Worm (Caenorhabditis elegans) whole organism, young adult: ENCODE results near the gene srw-79.

Source experiments
- B0035.1 ChIP-seq: sonication (generic microtip); optimal IDR thresholded peaks from 2 replicates; lab custom pipeline; 2016; ENCODE audit warnings: missing genetic modification characterization, mild to moderate bottlenecking, missing compliant biosample characterization, missing genotype, missing genetic modification reagents
- F49E8.2 ChIP-seq: sonication (generic microtip); optimal IDR thresholded peaks from 3 replicates; lab custom pipeline; 2017; ENCODE audit warnings: missing genetic modification characterization, mild to moderate bottlenecking, missing compliant biosample characterization, antibody characterized with exemption, moderate library complexity; ENCODE audit not compliant: insufficient read depth
- F55B11.4 ChIP-seq: sonication (generic microtip); optimal IDR thresholded peaks from 2 replicates; lab custom pipeline; 2016; ENCODE audit warnings: missing compliant biosample characterization, missing genetic modification characterization, borderline replicate concordance; ENCODE audit not compliant: insufficient read depth
- F57C9.4 ChIP-seq: sonication (generic microtip); optimal IDR thresholded peaks from 2 replicates; lab custom pipeline; 2017; ENCODE audit warnings: mild to moderate bottlenecking, missing genetic modification characterization, missing compliant biosample characterization
- Y53F4B.3 ChIP-seq: fragments of 200-800 bp; sonication (Bioruptor generic); IDR thresholded peaks from 2 replicates; pipeline ENCODE4 v1.3.6; 2022; ENCODE audit warnings: missing genetic modification reagents, missing genetic modification characterization, missing compliant biosample characterization
- Y56A3A.18 ChIP-seq: fragments of 200-800 bp; sonication (Bioruptor generic); IDR thresholded peaks from 2 replicates; pipeline ENCODE4 v1.3.6; 2022; ENCODE audit warnings: missing genetic modification reagents, missing genetic modification characterization, missing compliant biosample characterization
- aptf-3 ChIP-seq: fragments of 200-800 bp; sonication (Bioruptor generic); IDR thresholded peaks from 2 replicates; pipeline ENCODE4 v1.3.6; 2022; ENCODE audit warnings: missing genetic modification characterization, missing compliant biosample characterization
- atf-7 ChIP-seq: sonication (generic microtip); optimal IDR thresholded peaks from 2 replicates; lab custom pipeline; 2017; ENCODE audit warnings: mild to moderate bottlenecking, missing genetic modification characterization, missing compliant biosample characterization
- bed-1 ChIP-seq: fragments of 200-800 bp; sonication (Bioruptor generic); IDR thresholded peaks from 2 replicates; pipeline ENCODE4 v1.3.6; 2022; ENCODE audit warnings: missing genetic modification reagents, missing genetic modification characterization, missing compliant biosample characterization
- bed-2 ChIP-seq: fragments of 200-800 bp; sonication (Bioruptor generic); IDR thresholded peaks from 2 replicates; pipeline ENCODE4 v1.3.6; 2022; ENCODE audit warnings: missing genetic modification reagents, missing genetic modification characterization, missing compliant biosample characterization
- cebp-2 ChIP-seq: fragments of 200-800 bp; sonication (Bioruptor generic); IDR thresholded peaks from 2 replicates; pipeline ENCODE4 v1.3.6; 2022; ENCODE audit warnings: missing genetic modification characterization, missing compliant biosample characterization
- ceh-40 ChIP-seq: fragments of 200-800 bp; sonication (Bioruptor generic); IDR thresholded peaks from 2 replicates; pipeline ENCODE4 v1.3.6; 2022; ENCODE audit warnings: missing genetic modification characterization, missing compliant biosample characterization
- ceh-79 ChIP-seq: sonication (generic microtip); optimal IDR thresholded peaks from 2 replicates; lab custom pipeline; 2017; ENCODE audit warnings: mild to moderate bottlenecking, missing genetic modification characterization, missing compliant biosample characterization
- die-1 ChIP-seq: sonication (generic microtip); optimal IDR thresholded peaks from 2 replicates; lab custom pipeline; 2016; ENCODE audit warnings: missing genotype, mild to moderate bottlenecking, missing genetic modification characterization, missing compliant biosample characterization
- dox-1 ChIP-seq: fragments of 200-800 bp; sonication (Bioruptor generic); IDR thresholded peaks from 2 replicates; pipeline ENCODE4 v1.3.6; 2022; ENCODE audit warnings: missing genetic modification reagents, missing genetic modification characterization, missing compliant biosample characterization
- dpl-1 ChIP-seq: fragments of 150-350 bp; optimal IDR thresholded peaks from 2 replicates; lab custom pipeline; 2014; ENCODE audit warnings: missing biosample characterization, missing genetic modification reagents, missing genetic modification characterization
- efl-1 ChIP-seq: fragments of 150-350 bp; optimal IDR thresholded peaks from 2 replicates; lab custom pipeline; 2014; ENCODE audit warnings: missing biosample characterization, missing genetic modification reagents, missing genetic modification characterization
- egl-44 ChIP-seq: fragments of 200-800 bp; sonication (Bioruptor generic); IDR thresholded peaks from 2 replicates; pipeline ENCODE4 v1.3.6; 2022; ENCODE audit warnings: missing genetic modification reagents, missing genetic modification characterization, missing compliant biosample characterization
- hsf-1 ChIP-seq: fragments of 200-800 bp; sonication (Bioruptor generic); IDR thresholded peaks from 2 replicates; pipeline ENCODE4 v1.3.6; 2022; ENCODE audit warnings: missing genetic modification reagents, missing genetic modification characterization, missing compliant biosample characterization
- let-607 ChIP-seq, 2 experiments: fragments of 200-800 bp in 1 of 2; sonication (Bioruptor generic) in 1 of 2; sonication (generic microtip) in 1 of 2; optimal IDR thresholded peaks; 2 replicates each; lab custom pipeline; 2016 to 2018; ENCODE audit warnings: mild to moderate bottlenecking in 2 of 2, missing compliant biosample characterization in 2 of 2, missing genetic modification characterization in 2 of 2, moderate library complexity in 2 of 2, missing genotype in 1 of 2
- lin-26 ChIP-seq: fragments of 200-800 bp; sonication (Bioruptor generic); IDR thresholded peaks from 2 replicates; pipeline ENCODE4 v1.3.6; 2022; ENCODE audit warnings: missing genetic modification reagents, missing genetic modification characterization, missing compliant biosample characterization
- lir-1 ChIP-seq: fragments of 200-800 bp; sonication (Bioruptor generic); conservative IDR thresholded peaks from 2 replicates; pipeline ENCODE4 v1.3.6; 2022; ENCODE audit warnings: missing genetic modification reagents, missing genetic modification characterization, missing compliant biosample characterization
- madf-6 ChIP-seq: fragments of 200-800 bp; sonication (Bioruptor generic); IDR thresholded peaks from 2 replicates; pipeline ENCODE4 v1.3.6; 2022; ENCODE audit warnings: missing genetic modification reagents, missing genetic modification characterization, missing compliant biosample characterization
- madf-8 ChIP-seq: fragments of 200-800 bp; sonication (Bioruptor generic); conservative IDR thresholded peaks from 2 replicates; pipeline ENCODE4 v1.3.6; 2022; ENCODE audit warnings: missing genetic modification reagents, missing genetic modification characterization, missing compliant biosample characterization
- mxl-1 ChIP-seq: sonication (generic microtip); optimal IDR thresholded peaks from 2 replicates; lab custom pipeline; 2016; ENCODE audit warnings: missing genetic modification characterization, missing compliant biosample characterization
- nfyb-1 ChIP-seq: fragments of 200-800 bp; sonication (Bioruptor generic); IDR thresholded peaks from 2 replicates; pipeline ENCODE4 v1.3.6; 2022; ENCODE audit warnings: missing genetic modification reagents, missing genetic modification characterization, missing compliant biosample characterization
- nhr-27 ChIP-seq: fragments of 200-800 bp; sonication (Bioruptor generic); optimal IDR thresholded peaks from 2 replicates; lab custom pipeline; 2018; ENCODE audit warnings: mild to moderate bottlenecking, missing genetic modification characterization, moderate library complexity, missing compliant biosample characterization
- nhr-90 ChIP-seq: sonication (generic microtip); optimal IDR thresholded peaks from 2 replicates; lab custom pipeline; 2016; ENCODE audit warnings: missing genotype, mild to moderate bottlenecking, missing genetic modification characterization, missing compliant biosample characterization
- snpc-1.3 ChIP-seq: sonication (generic microtip); optimal IDR thresholded peaks from 2 replicates; lab custom pipeline; 2017; ENCODE audit warnings: missing genetic modification characterization, mild to moderate bottlenecking, missing compliant biosample characterization, antibody characterized with exemption, moderate library complexity, missing genotype, missing genetic modification reagents; ENCODE audit not compliant: insufficient read depth
- tlf-1 ChIP-seq: fragments of 200-800 bp; sonication (Bioruptor generic); optimal IDR thresholded peaks from 2 replicates; lab custom pipeline; 2018; ENCODE audit warnings: mild to moderate bottlenecking, missing genetic modification characterization, missing compliant biosample characterization
- zfh-2 ChIP-seq: fragments of 200-800 bp; sonication (Bioruptor generic); conservative IDR thresholded peaks from 2 replicates; pipeline ENCODE4 v1.3.6; 2022; ENCODE audit warnings: missing genetic modification reagents, missing genetic modification characterization, missing compliant biosample characterization
- ztf-18 ChIP-seq: sonication (generic microtip); optimal IDR thresholded peaks from 2 replicates; lab custom pipeline; 2016; ENCODE audit warnings: missing genotype, mild to moderate bottlenecking, missing genetic modification characterization, missing compliant biosample characterization
- ztf-22 ChIP-seq: fragments of 200-800 bp; sonication (Bioruptor generic); optimal IDR thresholded peaks from 2 replicates; lab custom pipeline; 2018; ENCODE audit warnings: mild to moderate bottlenecking, missing genetic modification characterization, moderate library complexity, missing compliant biosample characterization

srw-79 gene

ce11 chrII:2931564-2931963, 15.0 kb upstream of the srw-79 start:
- peak; percentile 62; the same call in 1 of the 2 replicates for TF ChIP-seq zfh-2 (GFP tag; lab: Robert Waterston, UW)
- TF ChIP-seq dpl-1 (GFP tag; lab: Kevin White, UChicago): no peak

- no peak for TF ChIP-seq madf-8 (GFP tag; lab: Robert Waterston, UW)
Observed at ce11 chrII:2934354-2934753, 12.2 kb upstream of the srw-79 start, which contains the start of gene irld-67. Gene irld-67 (minus strand): TSS chrII:2934454.

ce11 chrII:2937852-2938251, 8.7 kb upstream of the srw-79 start, which contains the start of gene irld-65:
Gene irld-65 (minus strand): TSS chrII:2937952.
- TF ChIP-seq efl-1: no peak
- no peak for TF ChIP-seq F57C9.4 (tag; lab: Kevin White, UChicago)
- TF ChIP-seq B0035.1 (tag; lab: Kevin White, UChicago): no peak
- TF ChIP-seq lir-1: no peak
- TF ChIP-seq ztf-22: no peak

ce11 chrII:2939681-2940080, 6.9 kb upstream of the srw-79 start:
- TF ChIP-seq F49E8.2 (tag; lab: Kevin White, UChicago): no peak
- TF ChIP-seq lin-26 (GFP tag; lab: Robert Waterston, UW): 0 out of 2 replicates have a peak, but pooled peaks have one; percentile 51

- TF ChIP-seq mxl-1 (tag; lab: Kevin White, UChicago) (no peak), hsf-1 (GFP tag; lab: Robert Waterston, UW) (no peak), Y56A3A.18 (GFP tag; lab: Robert Waterston, UW) (no peak), nhr-90 (tag; lab: Kevin White, UChicago) (no peak), die-1 (tag; lab: Kevin White, UChicago) (no peak), efl-1 (no peak)
- TF ChIP-seq, all 124 proteins: peak for 0
Observed at ce11 chrII:2940747-2941146, 5.8 kb upstream of the srw-79 start, which contains the start of gene irld-66. Gene irld-66 (minus strand): TSS chrII:2940847.

ce11 chrII:2943966-2944365, 2.6 kb upstream of the srw-79 start, which contains the start of the genes irld-50 and irld-49:
Gene irld-50 (minus strand): TSS chrII:2944066.
Gene irld-49 (plus strand): TSS chrII:2944176.
- TF ChIP-seq zfh-2 (GFP tag; lab: Robert Waterston, UW): no peak
- TF ChIP-seq cebp-2 (GFP tag; lab: Robert Waterston, UW): no peak
- TF ChIP-seq atf-7 (tag; lab: Kevin White, UChicago): no peak
- TF ChIP-seq aptf-3 (GFP tag; lab: Robert Waterston, UW): no peak
- TF ChIP-seq Y53F4B.3: no peak
- TF ChIP-seq dox-1 (GFP tag; lab: Robert Waterston, UW): no peak
- TF ChIP-seq tlf-1 (GFP tag; lab: Kevin White, UChicago): no peak
- no peak for TF ChIP-seq ceh-79 (tag; lab: Kevin White, UChicago)
- no peak for TF ChIP-seq nfyb-1 (GFP tag; lab: Robert Waterston, UW)
- TF ChIP-seq bed-2 (GFP tag; lab: Robert Waterston, UW): no peak
- no peak for TF ChIP-seq ztf-18 (tag; lab: Kevin White, UChicago)
- no peak for TF ChIP-seq bed-1 (GFP tag; lab: Robert Waterston, UW)
- TF ChIP-seq nhr-27 (tag; lab: Kevin White, UChicago): no peak
- no peak for TF ChIP-seq ceh-40 (GFP tag; lab: Robert Waterston, UW)
- TF ChIP-seq madf-6 (GFP tag; lab: Robert Waterston, UW): no peak
- TF ChIP-seq let-607 (tag; optimal IDR thresholded peaks at IDR 0.05; lab: Kevin White, UChicago): no peak
- TF ChIP-seq egl-44 (GFP tag; lab: Robert Waterston, UW): no peak
- TF ChIP-seq snpc-1.3 (tag; lab: Kevin White, UChicago): no peak
- TF ChIP-seq F55B11.4 (tag; lab: Kevin White, UChicago): no peak
- TF ChIP-seq, all 124 proteins: peak for 0
